Fruit fly (Drosophila melanogaster) whole organism, embryonic: ENCODE measurements around the gene CG15923.
A peak's percentile ranks its signal among the peaks of the same experiment; 100 is the strongest.

ENCODE experiments used
- Aef1 ChIP-seq: fragments of 200-800 bp; sonication (Bioruptor generic); IDR thresholded peaks from 3 replicates; pipeline ENCODE4 v1.3.6; 2022; ENCODE audit warnings: missing biosample characterization, missing genetic modification characterization
- BEAF-32 ChIP-seq: fragments of 200-800 bp; sonication (Bioruptor generic); optimal IDR thresholded peaks from 3 replicates; lab custom pipeline; 2017; ENCODE audit warnings: missing biosample characterization, missing genetic modification characterization, mild to moderate bottlenecking, moderate library complexity, missing genetic modification reagents
- Bdp1 ChIP-seq: fragments of 200-800 bp; sonication (Bioruptor generic); optimal IDR thresholded peaks from 3 replicates; lab custom pipeline; 2016; ENCODE audit warnings: missing biosample characterization, missing genetic modification characterization
- Blimp-1 ChIP-seq: fragments of 200-800 bp; sonication (Bioruptor generic); optimal IDR thresholded peaks from 3 replicates; lab custom pipeline; 2018; ENCODE audit warnings: missing biosample characterization, missing genetic modification characterization, mild to moderate bottlenecking, moderate library complexity, missing genetic modification reagents
- CG10431 ChIP-seq: fragments of 200-800 bp; sonication (Bioruptor generic); optimal IDR thresholded peaks from 3 replicates; lab custom pipeline; 2018; ENCODE audit warnings: missing biosample characterization, mild to moderate bottlenecking, missing genetic modification characterization
- CG11085 ChIP-seq: fragments of 200-800 bp; sonication (Bioruptor generic); IDR thresholded peaks from 2 replicates; pipeline ENCODE4 v1.3.6; 2022; ENCODE audit warnings: missing biosample characterization, missing genetic modification characterization
- CG11504 ChIP-seq: fragments of 200-800 bp; sonication (Bioruptor generic); optimal IDR thresholded peaks from 3 replicates; lab custom pipeline; 2019; ENCODE audit warnings: missing biosample characterization, mild to moderate bottlenecking, missing genetic modification characterization, moderate library complexity
- CG12071 ChIP-seq: fragments of 200-800 bp; sonication (Bioruptor generic); optimal IDR thresholded peaks from 3 replicates; lab custom pipeline; 2018; ENCODE audit warnings: missing biosample characterization, mild to moderate bottlenecking, missing genetic modification characterization
- CG12155 ChIP-seq: fragments of 200-800 bp; sonication (Bioruptor generic); optimal IDR thresholded peaks from 3 replicates; lab custom pipeline; 2016; ENCODE audit warnings: missing biosample characterization, missing genetic modification characterization
- CG12299 ChIP-seq: fragments of 200-800 bp; sonication (Bioruptor generic); optimal IDR thresholded peaks from 2 replicates; lab custom pipeline; 2018; ENCODE audit warnings: missing biosample characterization, mild to moderate bottlenecking, missing genetic modification characterization
- CG12769 ChIP-seq: fragments of 200-800 bp; sonication (Bioruptor generic); optimal IDR thresholded peaks from 2 replicates; lab custom pipeline; 2019; ENCODE audit warnings: missing biosample characterization, mild to moderate bottlenecking, missing genetic modification characterization, moderate library complexity
- CG14441 ChIP-seq: fragments of 200-800 bp; sonication (Bioruptor generic); IDR thresholded peaks from 2 replicates; pipeline ENCODE4 v1.3.6; 2022; ENCODE audit warnings: missing biosample characterization, missing genetic modification characterization
- CG15073 ChIP-seq: fragments of 200-800 bp; sonication (Bioruptor generic); optimal IDR thresholded peaks from 2 replicates; lab custom pipeline; 2016; ENCODE audit warnings: missing biosample characterization, missing genetic modification characterization
- CG1529 ChIP-seq: fragments of 200-800 bp; sonication (Bioruptor generic); optimal IDR thresholded peaks from 3 replicates; lab custom pipeline; 2018; ENCODE audit warnings: missing biosample characterization, missing genetic modification characterization
- CG3065 ChIP-seq: fragments of 200-800 bp; sonication (Bioruptor generic); optimal IDR thresholded peaks from 2 replicates; lab custom pipeline; 2016; ENCODE audit warnings: missing biosample characterization, missing genetic modification characterization
- CG32772 ChIP-seq: fragments of 200-800 bp; sonication (Bioruptor generic); IDR thresholded peaks from 2 replicates; pipeline ENCODE4 v1.3.6; 2022; ENCODE audit warnings: missing biosample characterization, missing genetic modification characterization
- CG3281 ChIP-seq: fragments of 200-800 bp; sonication (Bioruptor generic); optimal IDR thresholded peaks from 3 replicates; lab custom pipeline; 2017; ENCODE audit warnings: missing biosample characterization, mild to moderate bottlenecking, missing genetic modification characterization
- CG33557 ChIP-seq: fragments of 200-800 bp; sonication (Bioruptor generic); optimal IDR thresholded peaks from 2 replicates; lab custom pipeline; 2019; ENCODE audit warnings: missing biosample characterization, mild to moderate bottlenecking, missing genetic modification characterization, moderate library complexity
- CG34376 ChIP-seq: fragments of 200-800 bp; sonication (Bioruptor generic); optimal IDR thresholded peaks from 2 replicates; lab custom pipeline; 2018; ENCODE audit warnings: missing biosample characterization, mild to moderate bottlenecking, missing genetic modification characterization
- CG4282 ChIP-seq: fragments of 200-800 bp; sonication (Bioruptor generic); optimal IDR thresholded peaks from 2 replicates; lab custom pipeline; 2016; ENCODE audit warnings: missing biosample characterization, missing genetic modification characterization
- CG4424 ChIP-seq: fragments of 200-800 bp; sonication (Bioruptor generic); optimal IDR thresholded peaks from 3 replicates; lab custom pipeline; 2016; ENCODE audit warnings: missing biosample characterization, missing genetic modification characterization
- CG5180 ChIP-seq: fragments of 200-800 bp; sonication (Bioruptor generic); optimal IDR thresholded peaks from 3 replicates; lab custom pipeline; 2017; ENCODE audit warnings: missing biosample characterization, missing genetic modification characterization, mild to moderate bottlenecking, moderate library complexity, missing genetic modification reagents
- CG6765 ChIP-seq: fragments of 200-800 bp; sonication (Bioruptor generic); optimal IDR thresholded peaks from 3 replicates; lab custom pipeline; 2017; ENCODE audit warnings: missing biosample characterization, mild to moderate bottlenecking, missing genetic modification characterization
- CG6813 ChIP-seq: fragments of 200-800 bp; sonication (Bioruptor generic); optimal IDR thresholded peaks from 2 replicates; lab custom pipeline; 2017; ENCODE audit warnings: missing biosample characterization, missing genetic modification characterization, mild to moderate bottlenecking, moderate library complexity, missing genetic modification reagents
- Eip74EF ChIP-seq, 2 experiments: fragments of 200-800 bp in 1 of 2; fragments of >200 bp in 1 of 2; sonication (Bioruptor generic) in 1 of 2; optimal IDR thresholded peaks; 2 replicates each; lab custom pipeline; 2017 to 2019; ENCODE audit warnings: missing biosample characterization in 2 of 2, missing genetic modification characterization in 2 of 2, mild to moderate bottlenecking in 1 of 2, moderate library complexity in 1 of 2
- Gug ChIP-seq: fragments of 200-800 bp; sonication (Bioruptor generic); IDR thresholded peaks from 4 replicates; pipeline ENCODE4 v1.3.6; 2022; ENCODE audit warnings: missing biosample characterization, missing genetic modification characterization
- Jarid2 ChIP-seq: fragments of 200-800 bp; sonication (Bioruptor generic); optimal IDR thresholded peaks from 3 replicates; lab custom pipeline; 2017; ENCODE audit warnings: mild to moderate bottlenecking, missing biosample characterization, missing genetic modification reagents, missing genetic modification characterization
- Mad ChIP-seq: fragments of 200-800 bp; sonication (Bioruptor generic); optimal IDR thresholded peaks from 2 replicates; lab custom pipeline; 2016; ENCODE audit warnings: missing biosample characterization, missing genetic modification characterization
- Side ChIP-seq: fragments of 200-800 bp; sonication (Bioruptor generic); optimal IDR thresholded peaks from 2 replicates; lab custom pipeline; 2016; ENCODE audit warnings: missing biosample characterization, missing genetic modification characterization
- Sox100B ChIP-seq: fragments of 200-800 bp; sonication (Bioruptor generic); optimal IDR thresholded peaks from 3 replicates; lab custom pipeline; 2018; ENCODE audit warnings: missing biosample characterization, mild to moderate bottlenecking, missing genetic modification characterization
- Sox102F ChIP-seq: fragments of 200-800 bp; sonication (Bioruptor generic); optimal IDR thresholded peaks from 2 replicates; lab custom pipeline; 2018; ENCODE audit warnings: missing biosample characterization, mild to moderate bottlenecking, missing genetic modification characterization, moderate library complexity
- Sry-δ ChIP-seq: fragments of 200-800 bp; sonication (Bioruptor generic); optimal IDR thresholded peaks from 2 replicates; lab custom pipeline; 2016; ENCODE audit warnings: missing biosample characterization, missing genetic modification characterization
- Trl ChIP-seq, 3 experiments: fragments of >200 bp in 2 of 3; fragments of 200-800 bp in 1 of 3; sonication (Bioruptor generic) in 1 of 3; optimal IDR thresholded peaks; 2 replicates in 1 of 3; 3 replicates in 2 of 3; lab custom pipeline; 2016 to 2017; ENCODE audit warnings: missing biosample characterization in 1 of 3, missing genetic modification characterization in 1 of 3
- Xbp1 ChIP-seq: fragments of 200-800 bp; sonication (Bioruptor generic); optimal IDR thresholded peaks from 3 replicates; lab custom pipeline; 2016; ENCODE audit warnings: missing biosample characterization, mild to moderate bottlenecking, missing genetic modification characterization
- al ChIP-seq: fragments of 200-800 bp; sonication (Bioruptor generic); IDR thresholded peaks from 2 replicates; pipeline ENCODE4 v1.3.6; 2022; ENCODE audit warnings: missing biosample characterization, missing genetic modification characterization
- ato ChIP-seq: fragments of 200-800 bp; sonication (Bioruptor generic); IDR thresholded peaks from 2 replicates; pipeline ENCODE4 v1.3.6; 2022; ENCODE audit warnings: missing biosample characterization, missing genetic modification characterization; ENCODE audit not compliant: partially characterized antibody
- bbx ChIP-seq: fragments of 200-800 bp; sonication (Bioruptor generic); IDR thresholded peaks from 2 replicates; pipeline ENCODE4 v1.3.6; 2022; ENCODE audit warnings: missing biosample characterization, missing genetic modification characterization; ENCODE audit not compliant: partially characterized antibody
- ci ChIP-seq: fragments of 200-800 bp; sonication (Bioruptor generic); IDR thresholded peaks from 3 replicates; pipeline ENCODE4 v1.3.6; 2022; ENCODE audit warnings: missing biosample characterization, missing genetic modification characterization
- cwo ChIP-seq: fragments of 200-800 bp; sonication (Bioruptor generic); optimal IDR thresholded peaks from 3 replicates; lab custom pipeline; 2017; ENCODE audit warnings: missing biosample characterization, missing genetic modification characterization, mild to moderate bottlenecking, moderate library complexity, missing genetic modification reagents
- fd3F ChIP-seq: fragments of 200-800 bp; sonication (Bioruptor generic); optimal IDR thresholded peaks from 2 replicates; lab custom pipeline; 2018; ENCODE audit warnings: missing biosample characterization, mild to moderate bottlenecking, missing genetic modification characterization, moderate library complexity
- ftz-f1 ChIP-seq: fragments of 200-800 bp; sonication (Bioruptor generic); optimal IDR thresholded peaks from 2 replicates; lab custom pipeline; 2016; ENCODE audit warnings: missing biosample characterization, missing genetic modification characterization
- klu ChIP-seq: fragments of 200-800 bp; sonication (Bioruptor generic); IDR thresholded peaks from 2 replicates; pipeline ENCODE4 v1.3.6; 2022; ENCODE audit warnings: missing biosample characterization, missing genetic modification characterization
- p53 ChIP-seq: fragments of 200-800 bp; sonication (Bioruptor generic); optimal IDR thresholded peaks from 2 replicates; lab custom pipeline; 2016; ENCODE audit warnings: missing biosample characterization, missing genetic modification characterization
- pnt ChIP-seq: fragments of 200-800 bp; sonication (Bioruptor generic); optimal IDR thresholded peaks from 3 replicates; lab custom pipeline; 2016; ENCODE audit warnings: missing biosample characterization, missing genetic modification characterization
- prd ChIP-seq, 3 experiments: fragments of >200 bp in 2 of 3; fragments of 200-800 bp in 1 of 3; sonication (Bioruptor generic) in 1 of 3; optimal IDR thresholded peaks in 2 of 3; IDR thresholded peaks in 1 of 3; 2 replicates in 2 of 3; 3 replicates in 1 of 3; pipeline versions ENCODE4 v1.3.6 to Lab custom; 2017 to 2022; ENCODE audit warnings: missing biosample characterization in 1 of 3, missing genetic modification characterization in 1 of 3
- tap ChIP-seq: fragments of 200-800 bp; optimal IDR thresholded peaks from 3 replicates; lab custom pipeline; 2019; ENCODE audit warnings: missing biosample characterization, mild to moderate bottlenecking, missing genetic modification characterization, moderate library complexity
- unc-4 ChIP-seq: fragments of 200-800 bp; sonication (Bioruptor generic); IDR thresholded peaks from 2 replicates; pipeline ENCODE4 v1.3.6; 2022; ENCODE audit warnings: missing biosample characterization, missing genetic modification characterization; ENCODE audit not compliant: partially characterized antibody
- usp ChIP-seq: fragments of >200 bp; optimal IDR thresholded peaks from 2 replicates; lab custom pipeline; 2017; ENCODE audit warnings: missing biosample characterization, missing genetic modification characterization
- z ChIP-seq: fragments of 200-800 bp; sonication (Bioruptor generic); IDR thresholded peaks from 3 replicates; pipeline ENCODE4 v1.3.6; 2022; ENCODE audit warnings: missing biosample characterization, missing genetic modification characterization

The CG15923 gene

DNA sequence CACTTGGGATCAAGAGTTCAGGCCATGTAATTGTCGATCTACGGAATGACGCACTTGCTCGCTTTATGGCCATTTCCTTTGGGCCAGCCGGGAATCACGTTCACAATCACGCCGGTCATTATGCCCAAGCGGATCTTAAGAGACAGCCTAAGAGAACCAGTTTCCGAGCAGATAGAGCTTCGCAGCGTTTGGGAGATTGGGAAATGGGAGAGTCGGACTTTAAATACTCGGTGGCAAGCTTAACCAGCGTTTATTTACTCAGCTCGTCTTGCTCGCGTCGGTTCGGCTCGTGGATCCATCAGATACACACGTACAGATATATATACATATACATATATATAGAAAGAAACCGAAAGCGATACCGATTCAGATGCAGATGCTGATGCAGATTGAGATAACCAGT, 51.2 kb downstream of the CG15923 start (continued):
- TF ChIP-seq CG32772 (GFP tag; lab: Robert Waterston, UW) (no peak), Trl (optimal IDR thresholded peaks at IDR 0.05; lab: Kevin White, UChicago) (peak; percentile 44 to 53), Trl (GFP tag; optimal IDR thresholded peaks at IDR 0.05; lab: Kevin White, UChicago) (no peak), Sox100B (GFP tag; lab: Kevin White, UChicago) (no peak), CG5180 (GFP tag; lab: Kevin White, UChicago) (peak; percentile 13), cwo (no peak), Aef1 (GFP tag; lab: Robert Waterston, UW) (no peak), CG1529 (no peak), CG10431 (GFP tag; lab: Kevin White, UChicago) (peak; percentile 28), Bdp1 (GFP tag; lab: Kevin White, UChicago) (no peak), BEAF-32 (GFP tag; lab: Kevin White, UChicago) (no peak), ato (GFP tag; lab: Robert Waterston, UW) (0 out of 2 replicates have a peak, but pooled peaks have one; percentile 27), p53 (no peak), Eip74EF (GFP tag; optimal IDR thresholded peaks at IDR 0.05; lab: Kevin White, UChicago) (no peak), klu (GFP tag; lab: Robert Waterston, UW) (no peak), tap (tag; lab: Kevin White, UChicago) (no peak), bbx (GFP tag; lab: Robert Waterston, UW) (peak; percentile 35; the same call in 1 of the 2 replicates), CG33557 (no peak), Blimp-1 (GFP tag; lab: Kevin White, UChicago) (peak; percentile 95), CG12769 (peak; percentile 46), CG4282 (GFP tag; lab: Kevin White, UChicago) (no peak), pnt (GFP tag; lab: Kevin White, UChicago) (no peak), al (no peak), ftz-f1 (GFP tag; lab: Kevin White, UChicago) (no peak), CG6813 (no peak), ci (peak; percentile 49; the same call in 2 of the 3 replicates), z (GFP tag; lab: Robert Waterston, UW) (peak; percentile 74; the same call in 2 of the 3 replicates), CG15073 (no peak), Xbp1 (GFP tag; lab: Kevin White, UChicago) (no peak)

- TF ChIP-seq CG14441 (no peak), fd3F (GFP tag; lab: Kevin White, UChicago) (no peak), CG12071 (GFP tag; lab: Kevin White, UChicago) (no peak), Jarid2 (GFP tag; lab: Kevin White, UChicago) (peak; percentile 51), CG11085 (GFP tag; lab: Robert Waterston, UW) (no peak), CG6765 (no peak), usp (GFP tag; lab: Kevin White, UChicago) (no peak), CG4424 (GFP tag; lab: Kevin White, UChicago) (no peak), CG12155 (no peak), Sry-δ (no peak), CG11504 (tag; lab: Kevin White, UChicago) (no peak), CG12299 (no peak), CG3065 (GFP tag; lab: Kevin White, UChicago) (no peak), CG3281 (GFP tag; lab: Kevin White, UChicago) (no peak), unc-4 (GFP tag; lab: Robert Waterston, UW) (no peak), Mad (GFP tag; lab: Kevin White, UChicago) (no peak), prd (optimal IDR thresholded peaks at IDR 0.05; lab: Kevin White, UChicago) (no peak), prd (GFP tag; IDR thresholded peaks at IDR 0.05; lab: Robert Waterston, UW) (no peak), Sox102F (GFP tag; lab: Kevin White, UChicago) (no peak), Side (GFP tag; lab: Kevin White, UChicago) (no peak), Gug (no peak), Trl (optimal IDR thresholded peaks at IDR 0.05; lab: Kevin White, UChicago) (peak; percentile 34 to 53), Trl (GFP tag; optimal IDR thresholded peaks at IDR 0.05; lab: Kevin White, UChicago) (no peak), CG34376 (GFP tag; lab: Kevin White, UChicago) (peak; percentile 64)
Measured at dm6 chr3R:20563830-20564421, 52.8 kb downstream of the CG15923 start, which contains the start of gene CG10877. TSS of gene CG10877 (minus strand) at chr3R:20564067.
